Worm (Caenorhabditis elegans): ENCODE data around the gene dsc-4.

The dsc-4 gene

ce11 chrIV:302743-303142 lies 17.6 kb downstream of the dsc-4 start:
- TF ChIP-seq mdl-1 (tag; optimal IDR thresholded peaks at IDR 0.05) (peak; percentile 17 to 67), unc-62 (GFP tag; optimal IDR thresholded peaks at IDR 0.05 in 1 of 2) (peak in 1 of 2 experiments; percentile 85), unc-62 (tag; optimal IDR thresholded peaks at IDR 0.05) (no peak), lsy-2 (tag; optimal IDR thresholded peaks at IDR 0.05) (peak in 1 of 2 experiments; percentile 8), F49E8.2 (tag; optimal IDR thresholded peaks at IDR 0.05; ENCODE audit: borderline replicate concordance) (no peak), Y75B8A.6 (GFP tag; IDR thresholded peaks at IDR 0.05) (no peak), nhr-28 (tag; optimal IDR thresholded peaks at IDR 0.05) (peak; percentile 40), hlh-11 (tag; optimal IDR thresholded peaks at IDR 0.05) (peak; percentile 28), hlh-30 (tag; optimal IDR thresholded peaks at IDR 0.05; ENCODE audit: insufficient read depth) (peak; percentile 70), mxl-3 (GFP tag; optimal IDR thresholded peaks at IDR 0.05) (peak; percentile 33), hmg-1.1 (GFP tag; IDR thresholded peaks at IDR 0.05) (no peak), mdt-29 (GFP tag; IDR thresholded peaks at IDR 0.05) (no peak)

ce11 chrIV:300307-300706 lies 20.0 kb downstream of the dsc-4 start:
- TF ChIP-seq hlh-30 (tag; optimal IDR thresholded peaks at IDR 0.05; ENCODE audit: insufficient read depth) (peak; percentile 36), nhr-28 (tag; optimal IDR thresholded peaks at IDR 0.05) (peak; percentile 67), hlh-11 (tag; optimal IDR thresholded peaks at IDR 0.05) (peak; percentile 45), saeg-2 (GFP tag; IDR thresholded peaks at IDR 0.05) (no peak), mdl-1 (tag; optimal IDR thresholded peaks at IDR 0.05) (no peak), unc-62 (GFP tag; optimal IDR thresholded peaks at IDR 0.05 in 1 of 2) (peak in 1 of 2 experiments; percentile 72), unc-62 (tag; optimal IDR thresholded peaks at IDR 0.05) (no peak), ceh-82 (tag; optimal IDR thresholded peaks at IDR 0.05) (no peak), mxl-3 (GFP tag; optimal IDR thresholded peaks at IDR 0.05) (peak; percentile 55)

- TF ChIP-seq zfp-3 (GFP tag; conservative IDR thresholded peaks at IDR 0.05) (no peak), daf-12 (tag; optimal IDR thresholded peaks at IDR 0.05) (no peak), dmd-9 (GFP tag; IDR thresholded peaks at IDR 0.05) (no peak), lin-15B (tag; optimal IDR thresholded peaks at IDR 0.05) (no peak), madf-9 (GFP tag; conservative IDR thresholded peaks at IDR 0.05) (no peak), nhr-6 (tag; optimal IDR thresholded peaks at IDR 0.05) (no peak), ceh-62 (tag; optimal IDR thresholded peaks at IDR 0.05) (no peak), ZK546.5 (tag; optimal IDR thresholded peaks at IDR 0.05) (no peak), unc-39 (tag; optimal IDR thresholded peaks at IDR 0.05) (no peak), lir-3 (tag; optimal IDR thresholded peaks at IDR 0.05) (no peak), nhr-25 (tag; optimal IDR thresholded peaks at IDR 0.05; ENCODE audit: borderline replicate concordance, insufficient read depth) (no peak), dve-1 (tag; optimal IDR thresholded peaks at IDR 0.05; ENCODE audit: insufficient read depth) (no peak), Y105C5A.15 (GFP tag; IDR thresholded peaks at IDR 0.05) (no peak)
Observed at ce11 chrIV:299190-299589, 21.2 kb downstream of the dsc-4 start.

ce11 chrIV:298204-298603 lies 22.1 kb downstream of the dsc-4 start, which contains the start of gene pnp-1:
pnp-1 (minus strand) TSS chrIV:298304.
- TF ChIP-seq Y5F2A.4 (GFP tag; optimal IDR thresholded peaks at IDR 0.05) = no peak
- TF ChIP-seq T20F7.1 (GFP tag; optimal IDR thresholded peaks at IDR 0.05) = no peak
- TF ChIP-seq ceh-32 (tag; optimal IDR thresholded peaks at IDR 0.05; ENCODE audit: poor library complexity) = no peak
- no peak for TF ChIP-seq F49E8.2 (tag; optimal IDR thresholded peaks at IDR 0.05; ENCODE audit: borderline replicate concordance)
- no peak for TF ChIP-seq nhr-28 (tag; optimal IDR thresholded peaks at IDR 0.05)
- TF ChIP-seq gei-8 (GFP tag; optimal IDR thresholded peaks at IDR 0.05) = no peak
- TF ChIP-seq nhr-237 (tag; optimal IDR thresholded peaks at IDR 0.05) = no peak
- TF ChIP-seq D1046.2 (GFP tag; IDR thresholded peaks at IDR 0.05) = no peak
- no peak for TF ChIP-seq lin-13 (GFP tag; optimal IDR thresholded peaks at IDR 0.05)
